Worm (Caenorhabditis elegans) whole organism, midembryonic: ENCODE measurements around the gene Y6G8.2.
"Not testable (repeated sequence)": the region's sequence is repeated elsewhere in the genome, so short reads cannot be mapped to it uniquely, and the experiment has no call there.

ENCODE experiments used
- T22C8.4 ChIP-seq: fragments of 200-800 bp; sonication (Bioruptor generic); IDR thresholded peaks from 2 replicates; pipeline ENCODE4 v1.3.6; 2022; ENCODE audit warnings: missing genetic modification characterization, missing compliant biosample characterization
- cog-1 ChIP-seq: sonication (generic microtip); optimal IDR thresholded peaks from 2 replicates; lab custom pipeline; 2016; ENCODE audit warnings: missing genetic modification characterization, missing compliant biosample characterization
- flt-1 ChIP-seq: fragments of 200-800 bp; sonication (Bioruptor generic); IDR thresholded peaks from 2 replicates; pipeline ENCODE4 v1.3.6; 2022; ENCODE audit warnings: missing genetic modification characterization, missing compliant biosample characterization
- klf-2 ChIP-seq: fragments of 200-800 bp; sonication (Bioruptor generic); conservative IDR thresholded peaks from 2 replicates; pipeline ENCODE4 v1.3.6; 2022; ENCODE audit warnings: missing genetic modification reagents, missing genetic modification characterization, missing compliant biosample characterization
- med-1 ChIP-seq: sonication (generic microtip); optimal IDR thresholded peaks from 2 replicates; lab custom pipeline; 2017; ENCODE audit warnings: missing genetic modification characterization, mild to moderate bottlenecking, missing compliant biosample characterization, antibody characterized with exemption, missing genetic modification reagents; ENCODE audit not compliant: insufficient read depth
- ref-1 ChIP-seq: fragments of 200-800 bp; sonication (Bioruptor generic); conservative IDR thresholded peaks from 2 replicates; pipeline ENCODE4 v1.3.6; 2022; ENCODE audit warnings: missing genetic modification reagents, missing genetic modification characterization, missing compliant biosample characterization
- tab-1 ChIP-seq: fragments of 200-800 bp; sonication (Bioruptor generic); IDR thresholded peaks from 2 replicates; pipeline ENCODE4 v1.3.6; 2022; ENCODE audit warnings: missing genetic modification characterization, missing compliant biosample characterization
- ztf-23 ChIP-seq: fragments of 200-800 bp; sonication (Bioruptor generic); IDR thresholded peaks from 2 replicates; pipeline ENCODE4 v1.3.6; 2022; ENCODE audit warnings: missing genetic modification reagents, missing genetic modification characterization, missing compliant biosample characterization
- ztf-29 ChIP-seq: fragments of 200-800 bp; sonication (Bioruptor generic); IDR thresholded peaks from 2 replicates; pipeline ENCODE4 v1.3.6; 2022; ENCODE audit warnings: missing genetic modification reagents, missing genetic modification characterization, missing compliant biosample characterization

Y6G8.2 gene

ce11 chrV:17598810-17599209, at the start of gene Y6G8.2:
Gene Y6G8.2 (minus strand): TSS chrV:17598956.
- TF ChIP-seq T22C8.4 (GFP tag; lab: Robert Waterston, UW) (no peak), med-1 (GFP tag; lab: Kevin White, UChicago) (no peak), klf-2 (GFP tag; lab: Robert Waterston, UW) (no peak), tab-1 (GFP tag; lab: Robert Waterston, UW) (no peak)

ce11 chrV:17628566-17628965, 29.8 kb upstream of the Y6G8.2 start, which contains the start of gene F57G4.10:
Gene F57G4.10 (plus strand): TSS chrV:17628866.
- TF ChIP-seq flt-1 (GFP tag; lab: Robert Waterston, UW): no peak

ce11 chrV:17624906-17625305, 26.1 kb upstream of the Y6G8.2 start, which contains the start of gene F57G4.11:
Gene F57G4.11 (plus strand): TSS chrV:17625206.
- TF ChIP-seq med-1 (GFP tag; lab: Kevin White, UChicago) (no peak), klf-2 (GFP tag; lab: Robert Waterston, UW) (no peak)

ce11 chrV:17623230-17623629, 24.5 kb upstream of the Y6G8.2 start, which contains the start of gene F57G4.1:
Gene F57G4.1 (plus strand): TSS chrV:17623530.
- TF ChIP-seq ztf-23 (GFP tag; lab: Robert Waterston, UW) (no peak), ztf-29 (GFP tag; lab: Robert Waterston, UW) (no peak), med-1 (GFP tag; lab: Kevin White, UChicago) (no peak)

- TF ChIP-seq klf-2 (GFP tag; lab: Robert Waterston, UW): no peak
- TF ChIP-seq tab-1 (GFP tag; lab: Robert Waterston, UW): no peak
- TF ChIP-seq ztf-23 (GFP tag; lab: Robert Waterston, UW): no peak
These were observed 21.5 kb upstream of the Y6G8.2 start, which contains the start of gene Y6G8.8 for ce11 chrV:17620266-17620665. Gene Y6G8.8 (plus strand): TSS chrV:17620566.

- TF ChIP-seq ztf-23 (GFP tag; lab: Robert Waterston, UW) (no peak), cog-1 (tag; lab: Kevin White, UChicago) (no peak), ztf-29 (GFP tag; lab: Robert Waterston, UW) (no peak), med-1 (GFP tag; lab: Kevin White, UChicago) (no peak), tab-1 (GFP tag; lab: Robert Waterston, UW) (no peak), klf-2 (GFP tag; lab: Robert Waterston, UW) (no peak), ref-1 (GFP tag; lab: Robert Waterston, UW) (no peak), T22C8.4 (GFP tag; lab: Robert Waterston, UW) (no peak), flt-1 (GFP tag; lab: Robert Waterston, UW) (no peak)
These were observed 18.1 kb upstream of the Y6G8.2 start, which contains the start of gene Y6G8.6 for ce11 chrV:17616807-17617206. Gene Y6G8.6 (minus strand): TSS chrV:17616904.

ce11 chrV:17615609-17616008, 16.9 kb upstream of the Y6G8.2 start, which contains the start of gene Y6G8.5:
Gene Y6G8.5 (minus strand): TSS chrV:17615709.
- no peak for TF ChIP-seq ztf-29 (GFP tag; lab: Robert Waterston, UW)
- no peak for TF ChIP-seq flt-1 (GFP tag; lab: Robert Waterston, UW)
- TF ChIP-seq T22C8.4 (GFP tag; lab: Robert Waterston, UW): no peak
- no peak for TF ChIP-seq med-1 (GFP tag; lab: Kevin White, UChicago)
- TF ChIP-seq cog-1 (tag; lab: Kevin White, UChicago): no peak
- no peak for TF ChIP-seq ztf-23 (GFP tag; lab: Robert Waterston, UW)
- no peak for TF ChIP-seq tab-1 (GFP tag; lab: Robert Waterston, UW)

- no peak for TF ChIP-seq flt-1 (GFP tag; lab: Robert Waterston, UW)
- no peak for TF ChIP-seq T22C8.4 (GFP tag; lab: Robert Waterston, UW)
These were observed 15.5 kb upstream of the Y6G8.2 start, which contains the start of gene Y6G8.14 for ce11 chrV:17614251-17614650. Gene Y6G8.14 (minus strand): TSS chrV:17614351.

- TF ChIP-seq ztf-23 (GFP tag; lab: Robert Waterston, UW); cog-1 (tag; lab: Kevin White, UChicago); klf-2 (GFP tag; lab: Robert Waterston, UW): not testable (repeated sequence)
These were observed 11.7 kb upstream of the Y6G8.2 start, which contains the start of gene Y6G8.15 for ce11 chrV:17610503-17610902. Gene Y6G8.15 (minus strand): TSS chrV:17610603.

ce11 chrV:17607797-17608196, 9.0 kb upstream of the Y6G8.2 start, which contains the start of gene srz-91:
Gene srz-91 (plus strand): TSS chrV:17608097.
- TF ChIP-seq ztf-29 (GFP tag; lab: Robert Waterston, UW) (no peak), T22C8.4 (GFP tag; lab: Robert Waterston, UW) (no peak), ztf-23 (GFP tag; lab: Robert Waterston, UW) (no peak), ref-1 (GFP tag; lab: Robert Waterston, UW) (no peak), cog-1 (tag; lab: Kevin White, UChicago) (no peak), klf-2 (GFP tag; lab: Robert Waterston, UW) (no peak), tab-1 (GFP tag; lab: Robert Waterston, UW) (no peak), med-1 (GFP tag; lab: Kevin White, UChicago) (no peak), flt-1 (GFP tag; lab: Robert Waterston, UW) (no peak)

ce11 chrV:17606050-17606449, 7.3 kb upstream of the Y6G8.2 start, which contains the start of gene Y6G8.16:
Gene Y6G8.16 (plus strand): TSS chrV:17606350.
- not testable (repeated sequence) for TF ChIP-seq med-1 (GFP tag; lab: Kevin White, UChicago); T22C8.4 (GFP tag; lab: Robert Waterston, UW); tab-1 (GFP tag; lab: Robert Waterston, UW)
